Fruit fly (Drosophila melanogaster) whole organism, adult: Measurements from ENCODE around the gene Vinc.

Experiments used
- CG7101 ChIP-seq: fragments of 200-800 bp; sonication (Bioruptor generic); optimal IDR thresholded peaks from 2 replicates; lab custom pipeline; 2018; ENCODE audit warnings: missing biosample characterization, mild to moderate bottlenecking, missing genetic modification characterization, moderate library complexity
- bab1 ChIP-seq: fragments of 200-800 bp; sonication (Bioruptor generic); optimal IDR thresholded peaks from 3 replicates; lab custom pipeline; 2019; ENCODE audit warnings: missing biosample characterization, mild to moderate bottlenecking, missing genetic modification characterization, moderate library complexity
- cnc ChIP-seq, 2 experiments: fragments of >200 bp; optimal IDR thresholded peaks; 2 replicates each; lab custom pipeline; 2017

- TF ChIP-seq cnc (optimal IDR thresholded peaks at IDR 0.05; lab: Kevin White, UChicago) (no peak), bab1 (GFP tag; lab: Kevin White, UChicago) (no peak), CG7101 (no peak)
These were observed 37.4 kb upstream of the Vinc start, which contains the start of gene CG3078 for dm6 chrX:2259763-2260162.
